Fruit fly (Drosophila melanogaster) whole organism: Measurements from ENCODE around the gene CLIP-190.

ENCODE experiments used
- CG8478 ChIP-seq: fragments of >200 bp; optimal IDR thresholded peaks from 2 replicates; lab custom pipeline; 2018; ENCODE audit warnings: inconsistent platforms
- Dll ChIP-seq: fragments of >200 bp; optimal IDR thresholded peaks from 2 replicates; lab custom pipeline; 2017
- EcR ChIP-seq, 2 experiments: fragments of >200 bp; optimal IDR thresholded peaks; 2 replicates each; lab custom pipeline; 2017; ENCODE audit warnings: missing biosample characterization in 2 of 2, missing genetic modification characterization in 2 of 2, missing genetic modification reagents in 2 of 2
- pan ChIP-seq: fragments of >200 bp; optimal IDR thresholded peaks from 2 replicates; lab custom pipeline; 2017
- psq ChIP-seq: fragments of >200 bp; optimal IDR thresholded peaks from 2 replicates; lab custom pipeline; 2017
- usp ChIP-seq: fragments of >200 bp; optimal IDR thresholded peaks from 2 replicates; lab custom pipeline; 2017; ENCODE audit warnings: missing biosample characterization, missing genetic modification characterization, mixed read lengths

dm6 chr2L:17394939-17395338 is 10.4 kb downstream of the CLIP-190 start:
- TF ChIP-seq psq = no peak
- TF ChIP-seq usp (GFP tag; lab: Kevin White, UChicago) = no peak
- TF ChIP-seq CG8478 (lab: Kevin White, UChicago) = no peak
- TF ChIP-seq pan (lab: Kevin White, UChicago) = no peak
- no peak for TF ChIP-seq EcR (GFP tag; optimal IDR thresholded peaks at IDR 0.05; lab: Kevin White, UChicago)
- no peak for TF ChIP-seq Dll (lab: Kevin White, UChicago)
